Fruit fly (Drosophila melanogaster) whole organism, adult: Measurements from ENCODE around the gene CG14455.
"Not testable (repeated sequence)": the region's sequence is repeated elsewhere in the genome, so short reads cannot be mapped to it uniquely, and the experiment has no call there.

Experiments used
- CG11617 ChIP-seq: fragments of 200-800 bp; sonication (Bioruptor generic); optimal IDR thresholded peaks from 2 replicates; lab custom pipeline; 2017; ENCODE audit warnings: mild to moderate bottlenecking, missing biosample characterization, missing genetic modification reagents, missing genetic modification characterization
- CG12768 ChIP-seq: fragments of 200-800 bp; sonication (Bioruptor generic); optimal IDR thresholded peaks from 2 replicates; lab custom pipeline; 2017; ENCODE audit warnings: missing biosample characterization, missing genetic modification characterization, mild to moderate bottlenecking, moderate library complexity, missing genetic modification reagents
- CG33017 ChIP-seq: fragments of 200-800 bp; sonication (Bioruptor generic); optimal IDR thresholded peaks from 2 replicates; lab custom pipeline; 2018; ENCODE audit warnings: missing biosample characterization, mild to moderate bottlenecking, missing genetic modification characterization, moderate library complexity
- Clk ChIP-seq: fragments of 200-800 bp; sonication (Bioruptor generic); optimal IDR thresholded peaks from 2 replicates; lab custom pipeline; 2017; ENCODE audit warnings: missing biosample characterization, missing genetic modification characterization
- Crg-1 ChIP-seq: fragments of 200-800 bp; sonication (Bioruptor generic); optimal IDR thresholded peaks from 2 replicates; lab custom pipeline; 2016; ENCODE audit warnings: missing biosample characterization, missing genetic modification characterization
- Hr96 ChIP-seq: fragments of 200-800 bp; sonication (Bioruptor generic); optimal IDR thresholded peaks from 2 replicates; lab custom pipeline; 2016; ENCODE audit warnings: missing biosample characterization, missing genetic modification characterization
- Mnt ChIP-seq: fragments of 200-800 bp; sonication (Bioruptor generic); optimal IDR thresholded peaks from 2 replicates; lab custom pipeline; 2016; ENCODE audit warnings: missing biosample characterization, mild to moderate bottlenecking, missing genetic modification characterization
- bab1 ChIP-seq: fragments of 200-800 bp; sonication (Bioruptor generic); optimal IDR thresholded peaks from 3 replicates; lab custom pipeline; 2019; ENCODE audit warnings: missing biosample characterization, mild to moderate bottlenecking, missing genetic modification characterization, moderate library complexity
- cnc ChIP-seq, 2 experiments: fragments of >200 bp; optimal IDR thresholded peaks; 2 replicates each; lab custom pipeline; 2017
- kay ChIP-seq: fragments of 200-800 bp; sonication (Bioruptor generic); peaks from one replicate; lab custom pipeline; 2016; ENCODE audit warnings: missing biosample characterization, missing genetic modification characterization, borderline replicate concordance
- ovo ChIP-seq: fragments of 200-800 bp; sonication (Bioruptor generic); optimal IDR thresholded peaks from 2 replicates; lab custom pipeline; 2016; ENCODE audit warnings: missing biosample characterization, missing genetic modification characterization
- pad ChIP-seq: fragments of 200-800 bp; sonication (Bioruptor generic); optimal IDR thresholded peaks from 3 replicates; lab custom pipeline; 2017; ENCODE audit warnings: missing biosample characterization, missing genetic modification characterization, mild to moderate bottlenecking, moderate library complexity, missing genetic modification reagents
- tj ChIP-seq: fragments of 200-800 bp; sonication (Bioruptor generic); optimal IDR thresholded peaks from 3 replicates; lab custom pipeline; 2017; ENCODE audit warnings: missing biosample characterization, mild to moderate bottlenecking, missing genetic modification characterization, moderate library complexity
- toe ChIP-seq: fragments of 200-800 bp; sonication (Bioruptor generic); optimal IDR thresholded peaks from 2 replicates; lab custom pipeline; 2016; ENCODE audit warnings: missing biosample characterization, missing genetic modification characterization

DNA sequence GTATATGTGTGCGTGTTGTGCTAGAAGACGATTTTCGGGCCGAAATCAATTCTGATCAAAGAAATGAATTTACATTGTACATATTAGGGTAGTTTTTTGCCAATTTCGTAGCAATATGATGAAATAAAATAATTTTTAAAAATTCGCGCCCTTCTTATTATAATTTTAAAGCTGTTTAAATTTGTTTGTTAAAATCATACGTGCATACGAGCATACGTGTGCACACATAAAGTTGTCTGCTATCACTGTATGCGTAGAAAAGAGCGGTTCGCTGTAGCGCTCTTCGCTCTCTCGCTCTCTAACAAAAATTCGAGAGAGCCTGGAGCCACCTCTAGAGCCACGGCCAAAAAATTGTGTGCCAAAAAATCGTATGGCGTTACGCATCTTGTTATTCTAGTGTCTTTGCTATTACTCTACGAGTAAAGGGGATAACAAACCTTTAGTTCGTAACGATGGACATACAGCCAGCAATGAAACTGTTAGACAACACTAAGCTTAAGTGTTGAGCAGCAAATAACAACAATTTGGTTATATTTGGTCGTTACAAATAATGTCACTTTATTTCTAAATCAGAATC lies 33.9 kb upstream of the CG14455 start, which contains the start of gene mael:
- not testable (repeated sequence) for TF ChIP-seq cnc (optimal IDR thresholded peaks at IDR 0.05; lab: Kevin White, UChicago); CG11617 (GFP tag; lab: Kevin White, UChicago); CG12768 (GFP tag; lab: Kevin White, UChicago); tj; Mnt; Hr96; toe (GFP tag; lab: Kevin White, UChicago); Clk (GFP tag; lab: Kevin White, UChicago); Crg-1 (GFP tag; lab: Kevin White, UChicago); pad (GFP tag; lab: Kevin White, UChicago); kay (GFP tag; lab: Kevin White, UChicago); CG33017 (tag; lab: Kevin White, UChicago); ovo; bab1 (GFP tag; lab: Kevin White, UChicago)
